Worm (Caenorhabditis elegans): ENCODE measurements around the gene marc-1.
A peak's percentile ranks its signal among the peaks of the same experiment; 100 is the strongest.

The marc-1 gene

ce11 chrV:9725719-9726118, 13.8 kb upstream of the marc-1 start:
- no peak for TF ChIP-seq sdz-12 (GFP tag; optimal IDR thresholded peaks at IDR 0.05)
- peak; percentile 29 for TF ChIP-seq nhr-28 (tag; optimal IDR thresholded peaks at IDR 0.05)
- TF ChIP-seq daf-16 (GFP tag; optimal IDR thresholded peaks at IDR 0.05), result no peak
- TF ChIP-seq daf-16 (tag; optimal IDR thresholded peaks at IDR 0.05), result peak; percentile 55
- peak; percentile 44 for TF ChIP-seq hlh-11 (tag; optimal IDR thresholded peaks at IDR 0.05)
- TF ChIP-seq pqm-1 (tag; optimal IDR thresholded peaks at IDR 0.05), result peak; percentile 65
- peak; percentile 17 for TF ChIP-seq hlh-30 (tag; optimal IDR thresholded peaks at IDR 0.05; ENCODE audit: insufficient read depth)
- TF ChIP-seq dve-1 (tag; optimal IDR thresholded peaks at IDR 0.05; ENCODE audit: insufficient read depth), result peak; percentile 32
- TF ChIP-seq dmd-6 (GFP tag; IDR thresholded peaks at IDR 0.05), result peak; percentile 30; the same call in 1 of the 2 replicates
- no peak for TF ChIP-seq ztf-11 (tag; optimal IDR thresholded peaks at IDR 0.05)
- no peak for TF ChIP-seq lin-29 (GFP tag; IDR thresholded peaks at IDR 0.05)
- peak; percentile 38 for TF ChIP-seq aha-1 (tag)
- TF ChIP-seq arid-1 (GFP tag; conservative IDR thresholded peaks at IDR 0.05), result no peak

ce11 chrV:9729462-9730162, 9.9 kb upstream of the marc-1 start, which contains the start of the genes aagr-3 and drap-1:
TSS of gene aagr-3 (minus strand) at chrV:9729512.
TSS of gene drap-1 (plus strand) at chrV:9730106.
- TF ChIP-seq mep-1 (tag; optimal IDR thresholded peaks at IDR 0.05), result peak; percentile 77
- no peak for TF ChIP-seq ama-1 (optimal IDR thresholded peaks at IDR 0.05)
- no peak for TF ChIP-seq daf-8 (GFP tag; IDR thresholded peaks at IDR 0.05)
- no peak for TF ChIP-seq saeg-2 (GFP tag; IDR thresholded peaks at IDR 0.05)
- TF ChIP-seq ZK337.2 (GFP tag; IDR thresholded peaks at IDR 0.05), result no peak
- peak; percentile 84 for TF ChIP-seq nhr-6 (tag; optimal IDR thresholded peaks at IDR 0.05)
- TF ChIP-seq zip-11 (GFP tag; IDR thresholded peaks at IDR 0.05), result no peak
- TF ChIP-seq unc-62 (GFP tag; optimal IDR thresholded peaks at IDR 0.05 in 1 of 2), result no peak
- TF ChIP-seq unc-62 (tag; optimal IDR thresholded peaks at IDR 0.05), result no peak
- TF ChIP-seq ceh-32 (tag; optimal IDR thresholded peaks at IDR 0.05; ENCODE audit: poor library complexity), result no peak
- TF ChIP-seq nhr-48 (tag; optimal IDR thresholded peaks at IDR 0.05), result no peak
- peak; percentile 78 for TF ChIP-seq aha-1 (tag)
- TF ChIP-seq php-3 (GFP tag; IDR thresholded peaks at IDR 0.05), result no peak
- no peak for TF ChIP-seq F44E2.7 (GFP tag; IDR thresholded peaks at IDR 0.05)
- no peak for TF ChIP-seq ceh-20 (GFP tag; IDR thresholded peaks at IDR 0.05)
- no peak for TF ChIP-seq gei-8 (GFP tag; optimal IDR thresholded peaks at IDR 0.05)
- no peak for TF ChIP-seq unc-39 (tag; optimal IDR thresholded peaks at IDR 0.05)
- peak; percentile 74 for TF ChIP-seq hlh-30 (tag; optimal IDR thresholded peaks at IDR 0.05; ENCODE audit: insufficient read depth)
- TF ChIP-seq duxl-1 (tag; optimal IDR thresholded peaks at IDR 0.05; ENCODE audit: poor library complexity), result no peak
- TF ChIP-seq vab-7 (GFP tag; IDR thresholded peaks at IDR 0.05), result no peak
- TF ChIP-seq dmd-8 (GFP tag; IDR thresholded peaks at IDR 0.05), result no peak
- TF ChIP-seq pqm-1 (tag; optimal IDR thresholded peaks at IDR 0.05), result peak; percentile 27
- no peak for TF ChIP-seq jun-1 (tag; optimal IDR thresholded peaks at IDR 0.05)
- TF ChIP-seq lim-7 (GFP tag; IDR thresholded peaks at IDR 0.05), result no peak
- no peak for TF ChIP-seq mxl-3 (GFP tag; optimal IDR thresholded peaks at IDR 0.05)
- no peak for TF ChIP-seq ces-1 (GFP tag; optimal IDR thresholded peaks at IDR 0.05)
- no peak for TF ChIP-seq unc-130 (GFP tag; optimal IDR thresholded peaks at IDR 0.05)
- TF ChIP-seq tra-1 (GFP tag; IDR thresholded peaks at IDR 0.05), result no peak
- TF ChIP-seq F10B5.3 (tag; optimal IDR thresholded peaks at IDR 0.05), result no peak
- peak; percentile 67 for TF ChIP-seq mes-2 (tag; optimal IDR thresholded peaks at IDR 0.05; ENCODE audit: poor library complexity, severe bottlenecking)
- no peak for TF ChIP-seq nhr-25 (tag; optimal IDR thresholded peaks at IDR 0.05; ENCODE audit: borderline replicate concordance, insufficient read depth)
- no peak for TF ChIP-seq zfp-3 (GFP tag; conservative IDR thresholded peaks at IDR 0.05)
- TF ChIP-seq nhr-237 (tag; optimal IDR thresholded peaks at IDR 0.05), result no peak
- TF ChIP-seq pha-4 (GFP tag; IDR thresholded peaks at IDR 0.05), result no peak
- TF ChIP-seq pha-4 (tag; optimal IDR thresholded peaks at IDR 0.05), result peak; percentile 67
- TF ChIP-seq ztf-11 (tag; optimal IDR thresholded peaks at IDR 0.05), result no peak
- TF ChIP-seq hlh-11 (tag; optimal IDR thresholded peaks at IDR 0.05), result peak; percentile 62
- TF ChIP-seq dmd-6 (GFP tag; IDR thresholded peaks at IDR 0.05), result peak; percentile 40; the same call in 1 of the 2 replicates
- no peak for TF ChIP-seq mxl-2 (GFP tag; conservative IDR thresholded peaks at IDR 0.05)
- no peak for TF ChIP-seq nhr-42 (GFP tag; IDR thresholded peaks at IDR 0.05)
- TF ChIP-seq attf-4 (tag; optimal IDR thresholded peaks at IDR 0.05), result no peak
- no peak for TF ChIP-seq lin-15B (tag; optimal IDR thresholded peaks at IDR 0.05)

Measured in whole organism, L4 larva.